Worm (Caenorhabditis elegans) whole organism, L4/young adult: ENCODE results near the gene ZK792.1.
A peak's percentile ranks its signal among the peaks of the same experiment; 100 is the strongest.

ENCODE experiments used
- W03F9.2 ChIP-seq: fragments of 150-350 bp; optimal IDR thresholded peaks from 2 replicates; lab custom pipeline; 2014; ENCODE audit warnings: missing biosample characterization, missing genetic modification characterization
- dao-5 ChIP-seq: sonication (generic microtip); optimal IDR thresholded peaks from 2 replicates; lab custom pipeline; 2016; ENCODE audit warnings: missing genotype, missing genetic modification characterization, moderate library complexity, missing compliant biosample characterization
- him-1 ChIP-seq: sonication (generic microtip); optimal IDR thresholded peaks from 2 replicates; lab custom pipeline; 2016; ENCODE audit warnings: missing genotype, missing genetic modification reagents, missing genetic modification characterization, missing compliant biosample characterization

Gene ZK792.1

DNA sequence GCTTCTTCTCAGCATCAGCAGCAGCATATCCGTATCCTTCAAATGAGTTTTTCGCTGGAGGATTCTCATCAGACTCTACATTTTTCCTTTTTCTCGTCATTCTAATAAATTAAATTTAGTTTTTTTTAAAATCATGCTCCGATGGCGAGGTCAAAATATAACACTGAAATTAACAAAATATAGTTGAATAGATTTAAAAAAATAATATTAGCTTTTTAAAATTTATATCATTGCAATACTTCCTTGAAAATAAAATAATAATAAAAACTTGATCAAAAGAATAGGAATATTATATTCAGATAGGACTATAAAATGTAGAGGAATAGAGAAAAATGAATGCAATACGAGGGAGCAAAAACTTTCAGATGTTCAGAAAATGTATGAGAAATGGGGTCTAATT lies 28.4 kb downstream of the ZK792.1 start, which contains the start of gene ZK792.5:
Gene ZK792.5, minus strand, starts transcription at position 101 of the 400 bp plus-strand sequence.
- no peak for TF ChIP-seq dao-5 (tag; lab: Kevin White, UChicago)
- no peak for TF ChIP-seq him-1
- TF ChIP-seq W03F9.2 (tag; lab: Kevin White, UChicago), result no peak

DNA sequence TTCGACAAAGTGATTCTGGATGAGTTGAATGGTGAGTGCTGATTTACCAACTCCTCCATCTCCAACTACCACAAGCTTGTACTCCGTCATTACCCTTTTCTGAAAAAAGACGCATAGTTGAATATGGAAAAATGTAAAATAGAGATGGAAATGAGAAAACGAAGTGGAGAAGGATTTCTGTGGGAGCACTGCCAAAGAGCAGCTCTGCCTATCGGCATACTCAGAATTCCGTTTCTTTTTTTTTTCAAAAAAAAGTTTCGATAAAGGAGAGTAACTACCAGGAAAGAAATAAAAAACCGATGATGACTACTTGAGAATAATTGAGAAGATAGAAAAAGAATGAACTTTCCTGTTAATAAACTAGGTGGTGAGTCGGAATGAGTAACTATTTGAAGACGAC lies 31.3 kb downstream of the ZK792.1 start, which contains the start of gene let-60:
Gene let-60, minus strand, starts transcription at position 101 of the 400 bp plus-strand sequence.
- no peak for TF ChIP-seq him-1
- no peak for TF ChIP-seq W03F9.2 (tag; lab: Kevin White, UChicago)
- TF ChIP-seq dao-5 (tag; lab: Kevin White, UChicago), result no peak

DNA sequence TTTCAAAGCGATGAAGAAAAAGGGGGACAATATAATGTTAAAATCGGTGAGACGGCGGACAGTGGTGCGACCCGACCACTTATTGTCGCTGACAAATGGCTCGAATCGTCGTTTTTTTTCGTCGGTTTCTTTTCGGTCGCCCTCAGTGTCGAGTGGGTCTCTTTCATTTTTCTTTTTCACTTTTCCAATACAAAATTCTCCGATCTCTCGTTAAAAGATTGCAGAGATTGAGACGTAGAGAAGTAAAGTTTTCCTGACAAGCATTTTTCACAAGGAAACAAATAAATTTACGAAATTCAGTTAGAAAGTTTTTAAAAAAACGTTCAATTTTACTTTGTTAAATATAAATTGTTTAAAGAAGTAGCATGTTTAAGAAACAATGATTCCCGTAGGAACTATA lies 31.9 kb downstream of the ZK792.1 start:
- TF ChIP-seq W03F9.2 (tag; lab: Kevin White, UChicago) (no peak), dao-5 (tag; lab: Kevin White, UChicago) (no peak), him-1 (no peak)

DNA sequence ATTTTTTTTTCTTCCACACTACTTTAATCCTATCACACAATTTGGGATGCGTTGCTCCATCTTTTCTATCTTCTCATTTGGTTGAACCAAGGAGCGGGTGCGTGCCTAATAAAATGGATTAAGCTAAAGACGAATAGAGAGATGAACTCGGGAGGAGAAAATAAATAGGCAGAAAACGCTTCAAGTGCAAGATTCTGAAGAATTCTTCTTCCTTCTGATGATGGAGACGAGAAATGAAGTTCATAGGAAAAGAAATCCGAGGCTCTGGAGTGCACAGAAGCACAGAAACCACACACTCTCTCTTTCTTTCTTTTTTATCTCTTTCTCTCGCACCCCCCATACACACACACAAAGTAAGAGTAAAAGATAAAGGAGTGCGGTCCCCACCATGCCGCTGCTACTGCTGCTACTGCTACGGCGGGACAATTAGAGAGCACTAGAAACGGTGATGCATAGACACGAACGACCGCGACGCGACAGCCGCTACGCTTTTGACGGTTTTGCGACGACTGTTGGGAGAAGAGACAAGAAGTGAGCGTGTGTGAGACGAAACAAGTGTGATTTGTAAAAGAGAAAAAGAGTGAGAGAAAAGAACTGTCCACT lies 32.5 kb downstream of the ZK792.1 start:
- peak; percentile 55 for TF ChIP-seq dao-5 (tag; lab: Kevin White, UChicago)
- TF ChIP-seq him-1, result peak; percentile 52
- peak; percentile 38 for TF ChIP-seq W03F9.2 (tag; lab: Kevin White, UChicago)

DNA sequence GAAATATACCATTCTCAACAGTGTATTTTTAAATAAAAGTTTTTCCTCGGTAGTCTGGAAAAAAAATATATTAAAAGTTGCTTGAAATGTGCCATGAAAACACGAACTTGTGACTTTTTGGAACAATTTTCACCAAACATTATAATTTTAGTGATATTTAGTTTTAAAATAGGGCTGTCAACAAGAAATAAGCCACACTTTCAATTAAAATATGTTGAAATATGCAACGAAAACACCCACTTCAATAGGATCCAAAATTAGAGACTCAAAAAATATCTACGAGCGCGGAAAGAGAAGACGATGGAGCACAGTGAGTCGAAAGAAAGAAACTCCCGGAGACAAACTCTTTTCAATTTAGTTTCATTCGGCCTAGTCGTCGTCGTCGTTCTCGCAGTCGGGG lies 33.8 kb downstream of the ZK792.1 start, which contains the start of gene ZK792.12:
Gene ZK792.12, plus strand, starts transcription at position 301 of the 400 bp plus-strand sequence.
- no peak for TF ChIP-seq dao-5 (tag; lab: Kevin White, UChicago)
- no peak for TF ChIP-seq W03F9.2 (tag; lab: Kevin White, UChicago)
- TF ChIP-seq him-1, result no peak

DNA sequence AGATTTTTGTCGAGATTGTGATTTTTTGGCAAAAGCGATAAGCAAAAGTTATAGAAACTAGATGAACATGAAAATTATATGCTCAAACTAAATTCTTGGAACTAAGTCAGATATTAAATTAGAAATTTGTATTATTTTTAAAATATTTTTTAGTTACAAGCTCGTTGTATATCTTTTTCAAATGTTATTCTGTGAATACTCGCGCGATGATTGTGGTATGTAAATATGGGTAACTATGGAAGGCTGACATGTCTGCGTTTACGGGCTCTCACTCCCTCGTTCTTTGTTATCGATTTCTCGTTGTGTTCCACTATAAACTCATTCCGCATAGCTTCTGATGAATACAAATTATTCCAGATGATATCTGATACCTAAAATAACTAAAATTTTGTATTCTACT lies 34.5 kb downstream of the ZK792.1 start, which contains the start of gene ZK792.7:
Gene ZK792.7, plus strand, starts transcription at position 301 of the 400 bp plus-strand sequence.
- TF ChIP-seq him-1 (no peak), dao-5 (tag; lab: Kevin White, UChicago) (no peak), W03F9.2 (tag; lab: Kevin White, UChicago) (no peak)

DNA sequence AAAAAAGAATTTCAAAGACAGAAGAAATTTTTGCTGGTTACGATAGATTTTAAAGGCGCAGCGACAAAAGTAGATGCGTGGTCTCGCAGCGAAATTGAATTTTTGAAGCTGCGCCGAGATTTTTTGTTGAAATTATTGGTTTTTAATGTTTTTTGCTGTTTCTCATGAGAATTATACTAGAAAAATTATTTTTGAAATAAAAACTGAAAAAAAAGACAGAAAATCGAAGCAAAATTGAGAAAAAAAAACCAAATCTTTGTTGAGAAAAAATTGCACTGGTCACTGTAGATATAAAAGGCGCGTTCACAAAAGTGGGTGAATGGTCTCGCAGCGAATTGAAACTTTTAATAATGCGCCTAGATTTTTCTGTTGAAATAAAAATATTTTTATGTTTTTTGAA lies 36.0 kb downstream of the ZK792.1 start:
- TF ChIP-seq W03F9.2 (tag; lab: Kevin White, UChicago), result peak; percentile 48
- TF ChIP-seq dao-5 (tag; lab: Kevin White, UChicago), result no peak

DNA sequence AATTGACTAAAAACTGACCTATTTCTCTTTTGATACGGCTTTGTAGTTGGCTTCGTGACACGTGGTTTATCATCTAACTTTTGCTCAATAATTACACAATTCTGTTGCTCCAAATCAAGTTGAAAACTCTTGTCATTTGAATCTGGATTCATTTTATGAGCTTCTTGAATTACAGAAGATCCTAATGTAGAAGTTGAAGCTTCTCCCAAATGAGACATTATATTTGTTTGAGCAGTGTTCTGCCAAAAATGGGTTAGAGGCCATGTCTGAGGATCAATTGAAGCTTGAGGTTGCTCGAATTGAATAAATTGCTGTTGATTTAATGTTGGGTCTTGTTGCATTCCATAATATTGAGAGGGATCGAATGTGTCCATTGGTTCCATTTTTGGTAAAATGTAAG lies 37.9 kb downstream of the ZK792.1 start:
- TF ChIP-seq him-1 (no peak), W03F9.2 (tag; lab: Kevin White, UChicago) (no peak), dao-5 (tag; lab: Kevin White, UChicago) (no peak)

DNA sequence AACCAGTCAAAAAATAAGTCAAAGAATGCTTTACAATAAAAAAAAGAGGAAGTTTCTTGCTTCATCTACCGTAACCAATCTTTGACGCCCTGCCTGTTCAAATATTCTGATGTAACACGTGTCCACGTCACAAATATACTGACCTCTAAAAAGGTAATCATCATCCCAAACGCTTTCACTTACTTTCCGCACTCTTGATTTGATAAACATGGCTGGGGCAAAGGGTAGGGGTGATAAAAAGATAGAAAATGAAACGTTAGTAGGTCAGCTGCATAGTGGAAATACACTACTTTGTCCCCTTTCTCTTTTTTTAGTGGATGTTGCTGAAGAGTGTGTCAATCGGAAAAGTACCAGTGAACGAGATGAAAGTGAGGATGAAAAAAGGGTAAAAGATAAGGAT lies 40.5 kb downstream of the ZK792.1 start:
- no peak for TF ChIP-seq W03F9.2 (tag; lab: Kevin White, UChicago)
- TF ChIP-seq dao-5 (tag; lab: Kevin White, UChicago), result no peak
- no peak for TF ChIP-seq him-1

DNA sequence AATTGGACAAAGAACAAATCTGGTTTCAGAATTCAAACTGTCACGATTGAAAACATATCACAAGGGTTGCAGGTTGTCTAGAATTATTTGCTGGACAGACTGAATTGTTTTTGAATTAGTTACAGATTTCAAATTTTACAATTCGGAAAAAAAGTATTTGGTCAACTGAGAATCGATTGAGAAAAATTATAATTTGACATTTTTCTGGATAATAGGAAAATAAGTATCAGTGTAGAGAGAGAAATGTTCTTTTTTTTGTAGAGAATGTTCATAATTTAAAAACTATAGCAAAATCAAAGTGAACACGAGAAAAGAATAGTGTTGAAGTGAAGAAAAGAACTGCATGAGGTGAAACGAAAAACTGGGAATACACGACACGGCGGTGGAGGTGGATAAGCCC lies 41.1 kb downstream of the ZK792.1 start, which contains the start of gene dpy-20:
Gene dpy-20, minus strand, starts transcription at position 101 of the 400 bp plus-strand sequence.
- TF ChIP-seq him-1 (no peak), W03F9.2 (tag; lab: Kevin White, UChicago) (no peak), dao-5 (tag; lab: Kevin White, UChicago) (no peak)

DNA sequence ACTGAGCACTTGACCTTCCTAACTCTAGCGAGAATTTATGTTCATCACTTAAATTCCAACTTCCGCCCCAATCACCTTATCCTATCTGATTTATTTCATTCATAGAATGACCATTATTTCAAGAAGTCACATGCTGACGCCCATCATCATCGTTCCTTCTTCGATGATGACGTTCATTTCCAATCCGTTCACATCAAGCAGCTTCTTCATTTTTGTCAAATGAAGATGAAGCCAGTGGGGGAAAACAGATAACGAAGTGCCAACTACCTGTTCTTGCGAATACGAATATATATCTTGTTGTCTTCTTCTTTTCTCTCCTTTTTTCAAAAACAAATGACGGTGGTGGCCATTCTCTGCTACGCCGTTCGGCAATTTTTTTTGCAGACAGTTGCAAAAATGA lies 42.2 kb downstream of the ZK792.1 start:
- TF ChIP-seq him-1, result no peak
- TF ChIP-seq dao-5 (tag; lab: Kevin White, UChicago), result no peak
- TF ChIP-seq W03F9.2 (tag; lab: Kevin White, UChicago), result no peak

DNA sequence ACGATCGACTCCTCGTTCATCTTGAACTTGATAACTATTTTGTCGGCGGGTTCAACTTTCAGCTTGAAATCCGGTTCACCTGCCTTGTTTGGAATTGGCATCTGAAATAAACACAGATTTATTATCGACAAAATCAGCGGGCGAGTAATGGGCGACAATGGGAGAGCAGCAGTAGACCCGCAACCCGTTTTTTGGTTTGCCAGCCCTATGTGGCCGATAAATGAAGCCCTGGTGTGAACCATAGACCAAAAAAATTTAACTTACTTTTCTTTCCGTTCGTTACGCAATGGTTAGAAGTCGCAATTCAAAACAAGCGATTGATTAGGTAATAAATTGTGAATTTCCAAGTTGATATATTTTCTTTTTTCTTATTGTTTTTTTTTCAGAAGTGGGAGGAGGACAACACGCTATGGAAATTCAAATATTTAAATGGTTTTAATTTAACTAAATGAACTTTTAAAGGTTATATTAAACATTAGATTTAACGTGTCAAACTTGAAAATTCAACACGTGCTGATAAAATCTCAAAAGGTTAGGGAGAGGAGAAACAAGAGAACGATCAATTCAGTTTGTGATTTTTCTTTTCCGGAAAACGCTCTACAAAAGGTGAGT lies 44.1 kb downstream of the ZK792.1 start, which contains the start of the genes T22B3.3 and alg-3:
Gene T22B3.3, minus strand, starts transcription at position 101 of the 612 bp plus-strand sequence.
Gene alg-3, plus strand, starts transcription at position 562 of the 612 bp plus-strand sequence.
- no peak for TF ChIP-seq dao-5 (tag; lab: Kevin White, UChicago)
- no peak for TF ChIP-seq him-1
- no peak for TF ChIP-seq W03F9.2 (tag; lab: Kevin White, UChicago)

DNA sequence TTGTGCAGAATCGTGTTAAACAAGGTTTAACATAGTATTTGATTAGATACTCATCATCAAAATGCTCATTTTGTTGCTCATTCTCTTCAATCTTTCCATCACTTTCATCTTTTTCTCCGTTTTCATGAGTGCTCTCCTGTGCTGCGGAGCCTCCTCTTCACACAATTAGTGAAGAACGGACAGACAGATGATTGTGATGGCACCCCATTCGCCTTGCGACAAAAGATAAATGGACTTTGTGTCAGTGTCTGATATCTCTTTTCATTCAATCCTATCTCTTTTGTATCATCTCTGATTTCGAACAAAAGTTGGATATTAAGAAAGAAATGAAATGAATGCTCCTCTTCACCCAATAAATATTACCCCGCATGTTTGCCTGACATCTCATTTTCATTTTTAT lies 50.7 kb downstream of the ZK792.1 start:
- TF ChIP-seq dao-5 (tag; lab: Kevin White, UChicago) (no peak), W03F9.2 (tag; lab: Kevin White, UChicago) (no peak), him-1 (no peak)

DNA sequence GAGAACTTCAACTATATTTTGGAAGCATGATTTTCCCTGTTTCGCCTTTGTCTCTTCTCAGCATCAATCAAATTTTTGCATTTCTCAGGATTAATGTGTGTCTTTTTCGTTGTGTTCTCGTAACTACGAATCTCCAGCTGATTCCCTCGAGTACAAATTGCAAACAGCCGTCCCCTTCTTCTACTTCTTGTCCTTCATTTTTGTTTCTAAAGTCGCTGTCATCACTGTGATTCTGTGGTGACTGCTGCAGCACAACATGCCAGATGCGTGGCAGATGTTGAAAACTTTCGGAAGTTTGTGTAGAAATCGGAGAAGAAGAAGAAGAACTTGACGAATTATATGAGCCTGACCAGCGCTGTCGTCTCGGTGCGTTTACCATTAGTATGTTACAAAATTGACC lies 53.6 kb downstream of the ZK792.1 start:
- TF ChIP-seq W03F9.2 (tag; lab: Kevin White, UChicago), result no peak
- no peak for TF ChIP-seq him-1
- TF ChIP-seq dao-5 (tag; lab: Kevin White, UChicago), result no peak
